Fruit fly (Drosophila melanogaster) whole organism, prepupa: ENCODE measurements around the gene Rpn7.

Experiments
- Blimp-1 ChIP-seq: fragments of 200-800 bp; sonication (Bioruptor generic); optimal IDR thresholded peaks from 3 replicates; lab custom pipeline; 2017; ENCODE audit warnings: missing biosample characterization, missing genetic modification characterization, mild to moderate bottlenecking, moderate library complexity, missing genetic modification reagents
- CG10669 ChIP-seq: fragments of 200-800 bp; sonication (Bioruptor generic); optimal IDR thresholded peaks from 3 replicates; lab custom pipeline; 2018; ENCODE audit warnings: missing biosample characterization, mild to moderate bottlenecking, missing genetic modification characterization, moderate library complexity
- CG11294 ChIP-seq: fragments of 200-800 bp; sonication (Bioruptor generic); IDR thresholded peaks from 2 replicates; pipeline ENCODE4 v1.3.6; 2022; ENCODE audit warnings: missing biosample characterization, missing genetic modification characterization
- CG11902 ChIP-seq: fragments of 200-800 bp; sonication (Bioruptor generic); optimal IDR thresholded peaks from 3 replicates; lab custom pipeline; 2016; ENCODE audit warnings: missing biosample characterization, missing genetic modification characterization
- CG15336 ChIP-seq: fragments of 200-800 bp; sonication (Bioruptor generic); IDR thresholded peaks from 2 replicates; pipeline ENCODE4 v1.3.6; 2022; ENCODE audit warnings: missing biosample characterization, missing genetic modification characterization
- CG1621 ChIP-seq: fragments of 200-800 bp; sonication (Bioruptor generic); optimal IDR thresholded peaks from 3 replicates; lab custom pipeline; 2018; ENCODE audit warnings: missing biosample characterization, mild to moderate bottlenecking, missing genetic modification characterization
- CG16779 ChIP-seq: fragments of 200-800 bp; sonication (Bioruptor generic); optimal IDR thresholded peaks from 3 replicates; lab custom pipeline; 2017; ENCODE audit warnings: missing biosample characterization, mild to moderate bottlenecking, missing genetic modification characterization
- CG3032 ChIP-seq: fragments of 200-800 bp; optimal IDR thresholded peaks from 2 replicates; lab custom pipeline; 2019; ENCODE audit warnings: missing biosample characterization, mild to moderate bottlenecking, missing genetic modification characterization, moderate library complexity
- CG31627 ChIP-seq: fragments of 200-800 bp; sonication (Bioruptor generic); optimal IDR thresholded peaks from 3 replicates; lab custom pipeline; 2016; ENCODE audit warnings: missing biosample characterization, missing genetic modification characterization
- CG34406 ChIP-seq: fragments of 200-800 bp; sonication (Bioruptor generic); optimal IDR thresholded peaks from 3 replicates; lab custom pipeline; 2016; ENCODE audit warnings: missing biosample characterization, missing genetic modification characterization
- CG3919 ChIP-seq: fragments of 200-800 bp; sonication (Bioruptor generic); optimal IDR thresholded peaks from 3 replicates; lab custom pipeline; 2016; ENCODE audit warnings: missing biosample characterization, missing genetic modification characterization
- CG4318 ChIP-seq: fragments of 200-800 bp; sonication (Bioruptor generic); optimal IDR thresholded peaks from 3 replicates; lab custom pipeline; 2017; ENCODE audit warnings: missing biosample characterization, mild to moderate bottlenecking, missing genetic modification characterization
- CG6163 ChIP-seq: fragments of 200-800 bp; sonication (Bioruptor generic); IDR thresholded peaks from 3 replicates; pipeline ENCODE4 v1.3.6; 2022; ENCODE audit warnings: missing biosample characterization, missing genetic modification characterization
- CG6808 ChIP-seq: fragments of 200-800 bp; sonication (Bioruptor generic); optimal IDR thresholded peaks from 3 replicates; lab custom pipeline; 2017; ENCODE audit warnings: missing biosample characterization, missing genetic modification characterization, mild to moderate bottlenecking, moderate library complexity, missing genetic modification reagents
- CG6854 ChIP-seq: fragments of 200-800 bp; sonication (Bioruptor generic); optimal IDR thresholded peaks from 2 replicates; lab custom pipeline; 2017; ENCODE audit warnings: missing biosample characterization, mild to moderate bottlenecking, missing genetic modification characterization
- CG8119 ChIP-seq: fragments of 200-800 bp; sonication (Bioruptor generic); IDR thresholded peaks from 3 replicates; pipeline ENCODE4 v1.3.6; 2022; ENCODE audit warnings: missing biosample characterization, missing genetic modification characterization
- CG8632 ChIP-seq: fragments of 200-800 bp; sonication (Bioruptor generic); optimal IDR thresholded peaks from 3 replicates; lab custom pipeline; 2016; ENCODE audit warnings: missing biosample characterization, missing genetic modification characterization
- CG9139 ChIP-seq: fragments of 200-800 bp; sonication (Bioruptor generic); optimal IDR thresholded peaks from 3 replicates; lab custom pipeline; 2017; ENCODE audit warnings: missing biosample characterization, mild to moderate bottlenecking, missing genetic modification characterization
- Eip75B ChIP-seq: fragments of 200-800 bp; sonication (Bioruptor generic); optimal IDR thresholded peaks from 3 replicates; lab custom pipeline; 2016; ENCODE audit warnings: missing biosample characterization, missing genetic modification characterization
- Eip78C ChIP-seq: fragments of 200-800 bp; sonication (Bioruptor generic); peaks from one replicate; lab custom pipeline; 2016; ENCODE audit warnings: missing biosample characterization, missing genetic modification characterization
- Eip93F ChIP-seq: fragments of 200-800 bp; sonication (Bioruptor generic); optimal IDR thresholded peaks from 2 replicates; lab custom pipeline; 2016; ENCODE audit warnings: missing biosample characterization, mild to moderate bottlenecking, missing genetic modification characterization
- Ets21C ChIP-seq: fragments of 200-800 bp; sonication (Bioruptor generic); optimal IDR thresholded peaks from 3 replicates; lab custom pipeline; 2016; ENCODE audit warnings: missing biosample characterization, missing genetic modification characterization
- Ets96B ChIP-seq: fragments of 200-800 bp; optimal IDR thresholded peaks from 2 replicates; lab custom pipeline; 2019; ENCODE audit warnings: missing biosample characterization, mild to moderate bottlenecking, missing genetic modification characterization, moderate library complexity
- Gug ChIP-seq: fragments of 200-800 bp; sonication (Bioruptor generic); IDR thresholded peaks from 2 replicates; pipeline ENCODE4 v1.3.6; 2022; ENCODE audit warnings: missing biosample characterization, missing genetic modification characterization
- Hr38 ChIP-seq: sonication (Bioruptor generic); optimal IDR thresholded peaks from 2 replicates; lab custom pipeline; 2016; ENCODE audit warnings: missing biosample characterization, missing genetic modification characterization
- Hr39 ChIP-seq: fragments of 200-800 bp; sonication (Bioruptor generic); optimal IDR thresholded peaks from 2 replicates; lab custom pipeline; 2016; ENCODE audit warnings: missing biosample characterization, missing genetic modification characterization
- Hr4 ChIP-seq: fragments of 200-800 bp; sonication (Bioruptor generic); optimal IDR thresholded peaks from 3 replicates; lab custom pipeline; 2016; ENCODE audit warnings: missing biosample characterization, missing genetic modification characterization
- OdsH ChIP-seq: fragments of 200-800 bp; sonication (Bioruptor generic); optimal IDR thresholded peaks from 3 replicates; lab custom pipeline; 2016; ENCODE audit warnings: missing biosample characterization, missing genetic modification characterization
- Smox ChIP-seq: fragments of 200-800 bp; sonication (Bioruptor generic); optimal IDR thresholded peaks from 3 replicates; lab custom pipeline; 2016; ENCODE audit warnings: missing biosample characterization, missing genetic modification characterization
- Sox102F ChIP-seq: fragments of 200-800 bp; sonication (Bioruptor generic); optimal IDR thresholded peaks from 2 replicates; lab custom pipeline; 2016; ENCODE audit warnings: missing biosample characterization, mild to moderate bottlenecking, missing genetic modification characterization
- Sox14 ChIP-seq: fragments of 200-800 bp; sonication (Bioruptor generic); optimal IDR thresholded peaks from 3 replicates; lab custom pipeline; 2016; ENCODE audit warnings: missing biosample characterization, missing genetic modification characterization
- Sox15 ChIP-seq: fragments of 200-800 bp; sonication (Bioruptor generic); optimal IDR thresholded peaks from 3 replicates; lab custom pipeline; 2016; ENCODE audit warnings: missing biosample characterization, missing genetic modification characterization
- acj6 ChIP-seq: fragments of 200-800 bp; sonication (Bioruptor generic); optimal IDR thresholded peaks from 3 replicates; lab custom pipeline; 2016; ENCODE audit warnings: missing biosample characterization, missing genetic modification characterization
- cyc ChIP-seq: fragments of 200-800 bp; sonication (Bioruptor generic); optimal IDR thresholded peaks from 3 replicates; lab custom pipeline; 2016; ENCODE audit warnings: missing biosample characterization, missing genetic modification characterization
- dac ChIP-seq: fragments of 200-800 bp; sonication (Bioruptor generic); optimal IDR thresholded peaks from 2 replicates; lab custom pipeline; 2017; ENCODE audit warnings: missing biosample characterization, mild to moderate bottlenecking, missing genetic modification characterization
- dsx ChIP-seq: fragments of 200-800 bp; optimal IDR thresholded peaks from 3 replicates; lab custom pipeline; 2019; ENCODE audit warnings: missing biosample characterization, mild to moderate bottlenecking, missing genetic modification characterization, moderate library complexity; ENCODE audit not compliant: poor library complexity, severe bottlenecking
- eg ChIP-seq: fragments of 200-800 bp; sonication (Bioruptor generic); IDR thresholded peaks from 3 replicates; pipeline ENCODE4 v1.3.6; 2022; ENCODE audit warnings: missing biosample characterization, missing genetic modification characterization
- esn ChIP-seq: fragments of 200-800 bp; sonication (Bioruptor generic); optimal IDR thresholded peaks from 2 replicates; lab custom pipeline; 2016; ENCODE audit warnings: missing biosample characterization, mild to moderate bottlenecking, missing genetic modification characterization, moderate library complexity
- fd85E ChIP-seq: fragments of 200-800 bp; sonication (Bioruptor generic); optimal IDR thresholded peaks from 3 replicates; lab custom pipeline; 2016; ENCODE audit warnings: missing biosample characterization, missing genetic modification characterization
- fkh ChIP-seq: fragments of 200-800 bp; sonication (Bioruptor generic); optimal IDR thresholded peaks from 3 replicates; lab custom pipeline; 2017; ENCODE audit warnings: missing biosample characterization, mild to moderate bottlenecking, missing genetic modification characterization, moderate library complexity
- lz ChIP-seq: fragments of 200-800 bp; sonication (Bioruptor generic); optimal IDR thresholded peaks from 3 replicates; lab custom pipeline; 2016; ENCODE audit warnings: missing biosample characterization, missing genetic modification characterization
- net ChIP-seq: fragments of 200-800 bp; sonication (Bioruptor generic); optimal IDR thresholded peaks from 3 replicates; lab custom pipeline; 2016; ENCODE audit warnings: missing biosample characterization, missing genetic modification characterization
- pdm3 ChIP-seq: fragments of 200-800 bp; sonication (Bioruptor generic); optimal IDR thresholded peaks from 3 replicates; lab custom pipeline; 2016; ENCODE audit warnings: missing biosample characterization, missing genetic modification characterization
- salr ChIP-seq, 2 experiments: fragments of 200-800 bp; sonication (Bioruptor generic); optimal IDR thresholded peaks; 3 replicates each; lab custom pipeline; 2016 to 2018; ENCODE audit warnings: missing biosample characterization in 2 of 2, missing genetic modification characterization in 2 of 2, mild to moderate bottlenecking in 1 of 2
- spab ChIP-seq: fragments of 200-800 bp; sonication (Bioruptor generic); optimal IDR thresholded peaks from 2 replicates; lab custom pipeline; 2017; ENCODE audit warnings: missing biosample characterization, mild to moderate bottlenecking, missing genetic modification characterization, missing genetic modification reagents
- ss ChIP-seq, 2 experiments: fragments of 200-800 bp; sonication (Bioruptor generic); optimal IDR thresholded peaks; 2 replicates in 1 of 2; 3 replicates in 1 of 2; lab custom pipeline; 2017 to 2018; ENCODE audit warnings: mild to moderate bottlenecking in 2 of 2, missing biosample characterization in 2 of 2, missing genetic modification characterization in 2 of 2, moderate library complexity in 1 of 2
- topi ChIP-seq: fragments of 200-800 bp; sonication (Bioruptor generic); optimal IDR thresholded peaks from 3 replicates; lab custom pipeline; 2016; ENCODE audit warnings: missing biosample characterization, missing genetic modification characterization

The Rpn7 gene

dm6 chr3R:22447874-22448254 is 14.0 kb downstream of the Rpn7 start, which contains the start of gene CG34376 (continued):
- TF ChIP-seq acj6 (no peak), Hr38 (GFP tag; lab: Kevin White, UChicago) (no peak), CG6808 (GFP tag; lab: Kevin White, UChicago) (no peak), CG31627 (GFP tag; lab: Kevin White, UChicago) (no peak), CG6163 (GFP tag; lab: Robert Waterston, UW) (peak; percentile 74), topi (peak; percentile 0), OdsH (GFP tag; lab: Kevin White, UChicago) (no peak), Eip93F (no peak), CG8632 (no peak), CG34406 (GFP tag; lab: Kevin White, UChicago) (peak; percentile 13), Blimp-1 (GFP tag; lab: Kevin White, UChicago) (no peak), Sox15 (GFP tag; lab: Kevin White, UChicago) (no peak), Smox (GFP tag; lab: Kevin White, UChicago) (no peak), fkh (GFP tag; lab: Kevin White, UChicago) (peak; percentile 100), CG6854 (GFP tag; lab: Kevin White, UChicago) (peak; percentile 63), CG4318 (GFP tag; lab: Kevin White, UChicago) (peak; percentile 27), Ets21C (GFP tag; lab: Kevin White, UChicago) (no peak), dac (GFP tag; lab: Kevin White, UChicago) (no peak), CG10669 (GFP tag; lab: Kevin White, UChicago) (no peak), spab (GFP tag; lab: Kevin White, UChicago) (no peak), cyc (no peak), CG8119 (peak; percentile 73; the same call in 1 of the 3 replicates), Eip78C (no peak), CG1621 (peak; percentile 94), CG15336 (GFP tag; lab: Robert Waterston, UW) (no peak), CG3919 (peak; percentile 18), Hr4 (GFP tag; lab: Kevin White, UChicago) (no peak), CG11294 (GFP tag; lab: Robert Waterston, UW) (no peak), net (GFP tag; lab: Kevin White, UChicago) (peak; percentile 46), CG16779 (tag; lab: Kevin White, UChicago) (no peak), pdm3 (GFP tag; lab: Kevin White, UChicago) (no peak)

- TF ChIP-seq Gug (GFP tag; lab: Robert Waterston, UW), result no peak
- TF ChIP-seq Ets96B, result no peak
- no peak for TF ChIP-seq ss (GFP tag; optimal IDR thresholded peaks at IDR 0.05; lab: Kevin White, UChicago)
- TF ChIP-seq CG9139 (GFP tag; lab: Kevin White, UChicago), result no peak
- TF ChIP-seq dsx (GFP tag; lab: Kevin White, UChicago), result no peak
- no peak; the same call in 2 of the 3 replicates for TF ChIP-seq CG8119
- TF ChIP-seq Eip93F, result peak; percentile 21
- no peak for TF ChIP-seq Smox (GFP tag; lab: Kevin White, UChicago)
- TF ChIP-seq topi, result no peak
- TF ChIP-seq dac (GFP tag; lab: Kevin White, UChicago), result no peak
- TF ChIP-seq CG11902 (GFP tag; lab: Kevin White, UChicago), result no peak
- TF ChIP-seq Hr4 (GFP tag; lab: Kevin White, UChicago), result no peak
- no peak for TF ChIP-seq Eip78C
- no peak for TF ChIP-seq spab (GFP tag; lab: Kevin White, UChicago)
- TF ChIP-seq CG3919, result no peak
- no peak for TF ChIP-seq CG4318 (GFP tag; lab: Kevin White, UChicago)
- TF ChIP-seq Hr38 (GFP tag; lab: Kevin White, UChicago), result no peak
- TF ChIP-seq CG31627 (GFP tag; lab: Kevin White, UChicago), result peak; percentile 19
- TF ChIP-seq OdsH (GFP tag; lab: Kevin White, UChicago), result no peak
- no peak for TF ChIP-seq Sox14 (GFP tag; lab: Kevin White, UChicago)
- no peak for TF ChIP-seq CG34406 (GFP tag; lab: Kevin White, UChicago)
- no peak for TF ChIP-seq Sox102F
- TF ChIP-seq Hr39, result no peak
- no peak for TF ChIP-seq Eip75B
- peak; percentile 31 for TF ChIP-seq acj6
- no peak for TF ChIP-seq CG1621
- TF ChIP-seq fd85E, result no peak
- TF ChIP-seq CG16779 (tag; lab: Kevin White, UChicago), result no peak
- TF ChIP-seq CG3032, result no peak
- peak; percentile 32 for TF ChIP-seq lz (GFP tag; lab: Kevin White, UChicago)
- TF ChIP-seq eg (GFP tag; lab: Robert Waterston, UW), result no peak
- TF ChIP-seq salr (GFP tag; optimal IDR thresholded peaks at IDR 0.05; lab: Kevin White, UChicago), result no peak
- TF ChIP-seq CG15336 (GFP tag; lab: Robert Waterston, UW), result peak; percentile 75
- peak; percentile 35 for TF ChIP-seq esn (GFP tag; lab: Kevin White, UChicago)
- no peak for TF ChIP-seq CG10669 (GFP tag; lab: Kevin White, UChicago)
Observed at dm6 chr3R:22447195-22447873, 14.5 kb downstream of the Rpn7 start, which contains the start of gene CG34288. Gene CG34288 (minus strand): TSS chr3R:22447263.
